Worm (Caenorhabditis elegans) whole organism, L4 larva: ENCODE data around the gene str-131.

ENCODE experiments used
- F10B5.3 ChIP-seq: sonication (generic microtip); optimal IDR thresholded peaks from 2 replicates; lab custom pipeline; 2016; ENCODE audit warnings: mild to moderate bottlenecking, missing genetic modification characterization, missing compliant biosample characterization
- F37D6.2 ChIP-seq: sonication (generic microtip); optimal IDR thresholded peaks from 2 replicates; lab custom pipeline; 2016; ENCODE audit warnings: mild to moderate bottlenecking, missing genetic modification characterization, missing compliant biosample characterization
- F44E2.7 ChIP-seq: fragments of 200-800 bp; sonication (Bioruptor generic); IDR thresholded peaks from 2 replicates; pipeline ENCODE4 v2.1.2; 2022; ENCODE audit warnings: missing genetic modification characterization, missing compliant biosample characterization
- Y105C5A.15 ChIP-seq: fragments of 200-800 bp; sonication (Bioruptor generic); IDR thresholded peaks from 2 replicates; pipeline ENCODE4 v1.3.6; 2022; ENCODE audit warnings: missing genetic modification characterization, missing compliant biosample characterization
- Y75B8A.6 ChIP-seq: fragments of 200-800 bp; sonication (Bioruptor generic); IDR thresholded peaks from 2 replicates; pipeline ENCODE4 v1.3.6; 2022; ENCODE audit warnings: missing genetic modification reagents, missing genetic modification characterization, missing compliant biosample characterization
- ZK546.5 ChIP-seq, 2 experiments: sonication (generic microtip); optimal IDR thresholded peaks; 2 replicates each; lab custom pipeline; 2017; ENCODE audit warnings: missing biosample characterization in 2 of 2, missing genetic modification characterization in 2 of 2
- aha-1 ChIP-seq: fragments of 150-350 bp; peaks from one replicate; lab custom pipeline; 2014; ENCODE audit warnings: missing biosample characterization, missing genetic modification characterization
- ceh-20 ChIP-seq: fragments of 200-800 bp; sonication (Bioruptor generic); IDR thresholded peaks from 2 replicates; pipeline ENCODE4 v1.3.6; 2022; ENCODE audit warnings: missing genetic modification reagents, missing genetic modification characterization, missing compliant biosample characterization
- ceh-44 ChIP-seq: fragments of 200-800 bp; sonication (Bioruptor generic); IDR thresholded peaks from 2 replicates; pipeline ENCODE4 v1.3.6; 2022; ENCODE audit warnings: missing genetic modification reagents, missing genetic modification characterization, missing compliant biosample characterization
- ceh-62 ChIP-seq: sonication (generic microtip); optimal IDR thresholded peaks from 2 replicates; lab custom pipeline; 2017; ENCODE audit warnings: missing biosample characterization, missing genetic modification characterization
- cey-2 ChIP-seq: sonication (generic microtip); optimal IDR thresholded peaks from 3 replicates; lab custom pipeline; 2017; ENCODE audit warnings: missing genetic modification characterization, mild to moderate bottlenecking, missing compliant biosample characterization, antibody characterized with exemption, borderline replicate concordance; ENCODE audit not compliant: insufficient read depth
- daf-12 ChIP-seq: fragments of 150-350 bp; optimal IDR thresholded peaks from 2 replicates; lab custom pipeline; 2014; ENCODE audit warnings: missing biosample characterization, missing genetic modification reagents, missing genetic modification characterization
- daf-8 ChIP-seq: fragments of 200-800 bp; sonication (Bioruptor generic); IDR thresholded peaks from 2 replicates; pipeline ENCODE4 v1.3.6; 2022; ENCODE audit warnings: missing genetic modification characterization, missing compliant biosample characterization
- dmd-6 ChIP-seq: fragments of 200-800 bp; sonication (Bioruptor generic); IDR thresholded peaks from 2 replicates; pipeline ENCODE4 v1.3.6; 2022; ENCODE audit warnings: missing genetic modification reagents, missing genetic modification characterization, missing compliant biosample characterization
- dpl-1 ChIP-seq: fragments of 150-350 bp; optimal IDR thresholded peaks from 2 replicates; lab custom pipeline; 2014; ENCODE audit warnings: missing biosample characterization, missing genetic modification reagents, missing genetic modification characterization
- duxl-1 ChIP-seq: sonication (generic microtip); optimal IDR thresholded peaks from 2 replicates; lab custom pipeline; 2016; ENCODE audit warnings: mild to moderate bottlenecking, missing genetic modification characterization, moderate library complexity, missing compliant biosample characterization; ENCODE audit not compliant: poor library complexity
- dve-1 ChIP-seq: sonication (generic microtip); optimal IDR thresholded peaks from 2 replicates; lab custom pipeline; 2017; ENCODE audit warnings: antibody characterized with exemption, mild to moderate bottlenecking, missing genetic modification characterization, missing compliant biosample characterization; ENCODE audit not compliant: insufficient read depth
- egl-43 ChIP-seq: fragments of 200-800 bp; sonication (Bioruptor generic); IDR thresholded peaks from 2 replicates; pipeline ENCODE4 v1.3.6; 2022; ENCODE audit warnings: missing genetic modification reagents, missing genetic modification characterization, missing compliant biosample characterization
- fkh-10 ChIP-seq: fragments of 150-350 bp; optimal IDR thresholded peaks from 2 replicates; lab custom pipeline; 2014; ENCODE audit warnings: missing biosample characterization, missing genetic modification reagents, missing genetic modification characterization
- fos-1 ChIP-seq: fragments of 150-350 bp; optimal IDR thresholded peaks from 2 replicates; lab custom pipeline; 2014; ENCODE audit warnings: missing biosample characterization, missing genetic modification characterization
- gei-8 ChIP-seq: fragments of 200-800 bp; sonication (Bioruptor generic); optimal IDR thresholded peaks from 2 replicates; lab custom pipeline; 2018; ENCODE audit warnings: mild to moderate bottlenecking, missing genetic modification characterization, missing compliant biosample characterization
- hif-1 ChIP-seq, 2 experiments: sonication (generic microtip); optimal IDR thresholded peaks; 2 replicates each; lab custom pipeline; 2016 to 2017; ENCODE audit warnings: missing compliant biosample characterization in 2 of 2, missing genetic modification characterization in 2 of 2, missing genetic modification reagents in 2 of 2, missing genotype in 2 of 2, mild to moderate bottlenecking in 1 of 2
- hlh-11 ChIP-seq: fragments of 200-800 bp; sonication (Bioruptor generic); optimal IDR thresholded peaks from 2 replicates; lab custom pipeline; 2018; ENCODE audit warnings: mild to moderate bottlenecking, missing genetic modification characterization, missing compliant biosample characterization
- hlh-30 ChIP-seq: sonication (generic microtip); optimal IDR thresholded peaks from 2 replicates; lab custom pipeline; 2017; ENCODE audit warnings: antibody characterized with exemption, mild to moderate bottlenecking, missing genetic modification characterization, missing compliant biosample characterization; ENCODE audit not compliant: insufficient read depth
- hmg-1.1 ChIP-seq: fragments of 200-800 bp; sonication (Bioruptor generic); IDR thresholded peaks from 2 replicates; pipeline ENCODE4 v1.3.6; 2022; ENCODE audit warnings: missing genetic modification reagents, missing genetic modification characterization, missing compliant biosample characterization
- lin-1 ChIP-seq: fragments of 200-800 bp; sonication (Bioruptor generic); IDR thresholded peaks from 2 replicates; pipeline ENCODE4 v1.3.6; 2022; ENCODE audit warnings: missing genetic modification reagents, missing genetic modification characterization, missing compliant biosample characterization
- lin-29 ChIP-seq: fragments of 200-800 bp; sonication (Bioruptor generic); IDR thresholded peaks from 2 replicates; pipeline ENCODE4 v1.3.6; 2022; ENCODE audit warnings: missing genetic modification reagents, missing genetic modification characterization, missing compliant biosample characterization
- lir-3 ChIP-seq: sonication (generic microtip); optimal IDR thresholded peaks from 2 replicates; lab custom pipeline; 2016; ENCODE audit warnings: mild to moderate bottlenecking, missing genetic modification characterization, missing compliant biosample characterization
- lsy-2 ChIP-seq, 2 experiments: fragments of 150-350 bp in 1 of 2; sonication (generic microtip) in 1 of 2; optimal IDR thresholded peaks; 2 replicates each; lab custom pipeline; 2014 to 2017; ENCODE audit warnings: missing biosample characterization in 2 of 2, missing genetic modification characterization in 2 of 2
- mdl-1 ChIP-seq, 2 experiments: fragments of 150-350 bp in 1 of 2; sonication (generic microtip) in 1 of 2; optimal IDR thresholded peaks; 2 replicates each; lab custom pipeline; 2014 to 2017; ENCODE audit warnings: missing biosample characterization in 2 of 2, missing genetic modification characterization in 2 of 2
- mes-2 ChIP-seq: sonication (generic microtip); optimal IDR thresholded peaks from 2 replicates; lab custom pipeline; 2016; ENCODE audit warnings: missing genotype, mild to moderate bottlenecking, missing genetic modification characterization, missing compliant biosample characterization; ENCODE audit not compliant: poor library complexity, severe bottlenecking
- mxl-2 ChIP-seq: fragments of 200-800 bp; sonication (Bioruptor generic); conservative IDR thresholded peaks from 2 replicates; pipeline ENCODE4 v1.3.6; 2022; ENCODE audit warnings: missing genetic modification reagents, missing genetic modification characterization, missing compliant biosample characterization
- mxl-3 ChIP-seq: fragments of 200-800 bp; sonication (Bioruptor generic); optimal IDR thresholded peaks from 2 replicates; lab custom pipeline; 2018; ENCODE audit warnings: mild to moderate bottlenecking, missing genetic modification characterization, missing compliant biosample characterization
- nhr-10 ChIP-seq: fragments of 150-350 bp; optimal IDR thresholded peaks from 2 replicates; lab custom pipeline; 2014; ENCODE audit warnings: missing biosample characterization, missing genetic modification characterization
- nhr-102 ChIP-seq: sonication (generic microtip); optimal IDR thresholded peaks from 2 replicates; lab custom pipeline; 2016; ENCODE audit warnings: mild to moderate bottlenecking, missing genetic modification characterization, moderate library complexity, missing compliant biosample characterization
- nhr-25 ChIP-seq: sonication (generic microtip); optimal IDR thresholded peaks from 2 replicates; lab custom pipeline; 2017; ENCODE audit warnings: missing genetic modification characterization, mild to moderate bottlenecking, missing compliant biosample characterization, antibody characterized with exemption, moderate library complexity, borderline replicate concordance; ENCODE audit not compliant: insufficient read depth
- nhr-28 ChIP-seq: fragments of 150-350 bp; optimal IDR thresholded peaks from 2 replicates; lab custom pipeline; 2014; ENCODE audit warnings: missing biosample characterization, missing genetic modification characterization
- nhr-42 ChIP-seq: fragments of 200-800 bp; sonication (Bioruptor generic); IDR thresholded peaks from 2 replicates; pipeline ENCODE4 v1.3.6; 2022; ENCODE audit warnings: missing genetic modification characterization, missing compliant biosample characterization
- nhr-6 ChIP-seq: fragments of 150-350 bp; optimal IDR thresholded peaks from 2 replicates; lab custom pipeline; 2014; ENCODE audit warnings: missing biosample characterization, missing genetic modification characterization
- nhr-76 ChIP-seq: fragments of 150-350 bp; optimal IDR thresholded peaks from 2 replicates; lab custom pipeline; 2014; ENCODE audit warnings: missing biosample characterization, missing genetic modification characterization
- sdz-12 ChIP-seq: fragments of 200-800 bp; sonication (Bioruptor generic); optimal IDR thresholded peaks from 2 replicates; lab custom pipeline; 2018; ENCODE audit warnings: mild to moderate bottlenecking, missing genetic modification characterization, missing compliant biosample characterization
- skn-1 ChIP-seq: fragments of 150-350 bp; optimal IDR thresholded peaks from 2 replicates; lab custom pipeline; 2014; ENCODE audit warnings: missing biosample characterization, missing genetic modification characterization
- tag-97 ChIP-seq: fragments of 200-800 bp; sonication (Bioruptor generic); IDR thresholded peaks from 2 replicates; pipeline ENCODE4 v1.3.6; 2022; ENCODE audit warnings: missing genetic modification characterization, missing compliant biosample characterization
- tra-1 ChIP-seq: fragments of 200-800 bp; sonication (Bioruptor generic); IDR thresholded peaks from 2 replicates; pipeline ENCODE4 v1.3.6; 2022; ENCODE audit warnings: missing genetic modification reagents, missing genetic modification characterization, missing compliant biosample characterization
- unc-130 ChIP-seq: sonication (generic microtip); optimal IDR thresholded peaks from 2 replicates; lab custom pipeline; 2016; ENCODE audit warnings: missing genetic modification reagents, missing genetic modification characterization, missing compliant biosample characterization
- unc-39 ChIP-seq: sonication (generic microtip); optimal IDR thresholded peaks from 2 replicates; lab custom pipeline; 2017; ENCODE audit warnings: missing biosample characterization, missing genetic modification characterization
- unc-62 ChIP-seq, 3 experiments: fragments of 150-350 bp in 1 of 3; sonication (generic microtip); optimal IDR thresholded peaks in 2 of 3; peaks in 1 of 3; 1 replicate in 1 of 3; 2 replicates in 2 of 3; lab custom pipeline; 2014 to 2017; ENCODE audit warnings: missing biosample characterization in 3 of 3, missing genetic modification characterization in 3 of 3, missing genetic modification reagents in 3 of 3, missing genotype in 1 of 3
- zip-2 ChIP-seq: fragments of 150-350 bp; optimal IDR thresholded peaks from 2 replicates; lab custom pipeline; 2014; ENCODE audit warnings: missing biosample characterization, missing genetic modification characterization
- ztf-7 ChIP-seq: fragments of 150-350 bp; optimal IDR thresholded peaks from 2 replicates; lab custom pipeline; 2014; ENCODE audit warnings: missing biosample characterization, missing genetic modification characterization

The str-131 gene

ce11 chrV:8040247-8041084 is 41.0 kb downstream of the str-131 start (continued):
- TF ChIP-seq ztf-7 (tag; lab: Kevin White, UChicago), result no peak
- no peak for TF ChIP-seq unc-62 (GFP tag; optimal IDR thresholded peaks at IDR 0.05 in 1 of 2; lab: Kevin White, UChicago)
- TF ChIP-seq unc-62 (tag; optimal IDR thresholded peaks at IDR 0.05; lab: Kevin White, UChicago), result no peak
- TF ChIP-seq nhr-25 (tag; lab: Kevin White, UChicago), result no peak
- no peak for TF ChIP-seq ceh-20 (GFP tag; lab: Robert Waterston, UW)
- peak; percentile 4 for TF ChIP-seq mes-2
- TF ChIP-seq daf-12 (tag; lab: Kevin White, UChicago), result no peak
- no peak for TF ChIP-seq unc-130
- TF ChIP-seq lin-1 (GFP tag; lab: Robert Waterston, UW), result no peak
- no peak for TF ChIP-seq gei-8 (GFP tag; lab: Kevin White, UChicago)
- no peak for TF ChIP-seq nhr-6 (tag; lab: Kevin White, UChicago)
- no peak for TF ChIP-seq hmg-1.1 (GFP tag; lab: Robert Waterston, UW)
- TF ChIP-seq dmd-6 (GFP tag; lab: Robert Waterston, UW), result 0 out of 2 replicates have a peak, but pooled peaks have one; percentile 13
- TF ChIP-seq F37D6.2 (tag; lab: Kevin White, UChicago), result no peak
- no peak for TF ChIP-seq nhr-102 (tag; lab: Kevin White, UChicago)
- peak; percentile 51 for TF ChIP-seq dve-1 (tag; lab: Kevin White, UChicago)
- peak; percentile 8 for TF ChIP-seq dpl-1
- no peak for TF ChIP-seq unc-39
- TF ChIP-seq ceh-44 (GFP tag; lab: Robert Waterston, UW), result no peak
- peak; percentile 48 for TF ChIP-seq aha-1 (tag; lab: Kevin White, UChicago)
- peak; percentile 43 for TF ChIP-seq nhr-28
- TF ChIP-seq F10B5.3 (tag; lab: Kevin White, UChicago), result no peak
- peak in 1 of 2 experiments; percentile 60 for TF ChIP-seq lsy-2 (tag; optimal IDR thresholded peaks at IDR 0.05; lab: Kevin White, UChicago)
- TF ChIP-seq fos-1, result no peak
- no peak for TF ChIP-seq daf-8
- TF ChIP-seq hlh-11, result peak; percentile 43
- peak; percentile 42 for TF ChIP-seq hlh-30 (tag; lab: Kevin White, UChicago)
- TF ChIP-seq F44E2.7, result no peak
- no peak for TF ChIP-seq zip-2 (tag; lab: Kevin White, UChicago)
- no peak for TF ChIP-seq sdz-12 (GFP tag; lab: Kevin White, UChicago)
- TF ChIP-seq nhr-76, result no peak
- TF ChIP-seq fkh-10, result no peak
- TF ChIP-seq tra-1 (GFP tag; lab: Robert Waterston, UW), result no peak
- TF ChIP-seq lir-3, result no peak
- no peak for TF ChIP-seq ZK546.5 (tag; optimal IDR thresholded peaks at IDR 0.05; lab: Kevin White, UChicago)
- TF ChIP-seq cey-2 (tag; lab: Kevin White, UChicago), result no peak
- no peak for TF ChIP-seq hif-1 (tag; optimal IDR thresholded peaks at IDR 0.05; lab: Kevin White, UChicago)
- TF ChIP-seq lin-29, result no peak
- TF ChIP-seq mxl-3 (GFP tag; lab: Kevin White, UChicago), result peak; percentile 17
- no peak for TF ChIP-seq egl-43 (GFP tag; lab: Robert Waterston, UW)
- TF ChIP-seq tag-97 (GFP tag; lab: Robert Waterston, UW), result no peak
- TF ChIP-seq nhr-42, result no peak
- no peak for TF ChIP-seq ceh-62 (tag; lab: Kevin White, UChicago)
- TF ChIP-seq mdl-1 (tag; optimal IDR thresholded peaks at IDR 0.05; lab: Kevin White, UChicago), result peak in 1 of 2 experiments; percentile 43
- TF ChIP-seq skn-1 (tag; lab: Kevin White, UChicago), result no peak
- no peak for TF ChIP-seq mxl-2
- TF ChIP-seq duxl-1, result no peak
- TF ChIP-seq nhr-10 (tag; lab: Kevin White, UChicago), result no peak
- TF ChIP-seq Y105C5A.15 (GFP tag; lab: Robert Waterston, UW), result no peak
- TF ChIP-seq Y75B8A.6, result no peak
